Fruit fly (Drosophila melanogaster): Measurements from ENCODE around the gene Grl65a.

DNA sequence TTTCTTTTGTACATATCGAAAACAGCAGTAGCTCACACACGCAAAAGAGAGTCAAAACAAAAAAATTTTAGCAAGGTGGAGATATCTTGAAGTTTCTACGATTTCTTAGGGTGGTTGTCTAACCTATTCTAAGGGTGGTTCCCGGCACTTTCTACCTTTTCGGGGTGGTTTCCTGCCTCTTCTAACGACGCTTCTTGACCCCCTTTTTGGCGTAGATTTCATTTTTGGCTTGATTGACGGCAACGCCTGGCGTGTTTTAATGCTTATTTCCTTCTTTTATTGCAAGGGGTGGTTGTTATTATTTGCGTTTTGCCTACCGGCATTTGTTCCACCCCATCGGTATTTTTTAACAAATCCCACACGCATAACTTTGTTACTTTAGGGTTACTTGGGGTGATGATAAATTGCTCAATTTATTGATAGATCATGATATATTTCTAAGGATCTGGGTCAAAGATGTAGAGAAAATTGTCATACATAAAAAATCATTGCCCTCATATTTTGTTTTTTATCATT lies 33.4 kb upstream of the Grl65a start:
- TF ChIP-seq psq (GFP tag; optimal IDR thresholded peaks at IDR 0.05) (no peak), pan (optimal IDR thresholded peaks at IDR 0.05) (no peak), sage (GFP tag; optimal IDR thresholded peaks at IDR 0.05) (no peak), Vsx2 (GFP tag; optimal IDR thresholded peaks at IDR 0.05; ENCODE audit: partially characterized antibody) (no peak)

Data from whole organism, wandering third instar larva.